Fruit fly (Drosophila melanogaster) whole organism, embryonic: ENCODE results near the gene Cpn.

Experiments
- Aef1 ChIP-seq: fragments of 200-800 bp; sonication (Bioruptor generic); IDR thresholded peaks from 3 replicates; pipeline ENCODE4 v1.3.6; 2022; ENCODE audit warnings: missing biosample characterization, missing genetic modification characterization
- Asciz ChIP-seq: fragments of 200-800 bp; sonication (Bioruptor generic); optimal IDR thresholded peaks from 2 replicates; lab custom pipeline; 2017; ENCODE audit warnings: missing biosample characterization, mild to moderate bottlenecking, missing genetic modification characterization, missing genetic modification reagents
- Bdp1 ChIP-seq: fragments of 200-800 bp; sonication (Bioruptor generic); optimal IDR thresholded peaks from 3 replicates; lab custom pipeline; 2016; ENCODE audit warnings: missing biosample characterization, missing genetic modification characterization
- Bgb ChIP-seq: fragments of 200-800 bp; sonication (Bioruptor generic); IDR thresholded peaks from 2 replicates; pipeline ENCODE4 v1.3.6; 2022; ENCODE audit warnings: missing biosample characterization, missing genetic modification characterization; ENCODE audit not compliant: partially characterized antibody
- Blimp-1 ChIP-seq: fragments of 200-800 bp; sonication (Bioruptor generic); optimal IDR thresholded peaks from 3 replicates; lab custom pipeline; 2018; ENCODE audit warnings: missing biosample characterization, missing genetic modification characterization, mild to moderate bottlenecking, moderate library complexity, missing genetic modification reagents
- CG10147 ChIP-seq: fragments of 200-800 bp; sonication (Bioruptor generic); optimal IDR thresholded peaks from 2 replicates; lab custom pipeline; 2019; ENCODE audit warnings: missing biosample characterization, mild to moderate bottlenecking, missing genetic modification characterization, moderate library complexity
- CG11504 ChIP-seq: fragments of 200-800 bp; sonication (Bioruptor generic); optimal IDR thresholded peaks from 3 replicates; lab custom pipeline; 2019; ENCODE audit warnings: missing biosample characterization, mild to moderate bottlenecking, missing genetic modification characterization, moderate library complexity
- CG12219 ChIP-seq: fragments of 200-800 bp; sonication (Bioruptor generic); optimal IDR thresholded peaks from 3 replicates; lab custom pipeline; 2018; ENCODE audit warnings: missing biosample characterization, mild to moderate bottlenecking, missing genetic modification characterization
- CG13123 ChIP-seq: fragments of 200-800 bp; sonication (Bioruptor generic); optimal IDR thresholded peaks from 2 replicates; lab custom pipeline; 2016; ENCODE audit warnings: missing biosample characterization, missing genetic modification characterization
- CG13424 ChIP-seq: fragments of 200-800 bp; sonication (Bioruptor generic); optimal IDR thresholded peaks from 2 replicates; lab custom pipeline; 2019; ENCODE audit warnings: missing biosample characterization, mild to moderate bottlenecking, missing genetic modification characterization, moderate library complexity
- CG14014 ChIP-seq: fragments of 200-800 bp; sonication (Bioruptor generic); IDR thresholded peaks from 2 replicates; pipeline ENCODE4 v1.3.6; 2022; ENCODE audit warnings: missing biosample characterization, missing genetic modification characterization
- CG14860 ChIP-seq: fragments of 200-800 bp; sonication (Bioruptor generic); IDR thresholded peaks from 3 replicates; pipeline ENCODE4 v1.3.6; 2022; ENCODE audit warnings: missing biosample characterization, missing genetic modification characterization; ENCODE audit not compliant: partially characterized antibody
- CG1832 ChIP-seq: fragments of 200-800 bp; sonication (Bioruptor generic); optimal IDR thresholded peaks from 2 replicates; lab custom pipeline; 2017; ENCODE audit warnings: missing biosample characterization, mild to moderate bottlenecking, missing genetic modification characterization, inconsistent platforms
- CG18619 ChIP-seq: fragments of 200-800 bp; sonication (Bioruptor generic); optimal IDR thresholded peaks from 3 replicates; lab custom pipeline; 2017; ENCODE audit warnings: missing biosample characterization, mild to moderate bottlenecking, missing genetic modification characterization
- CG30020 ChIP-seq: fragments of 200-800 bp; optimal IDR thresholded peaks from 2 replicates; lab custom pipeline; 2019; ENCODE audit warnings: missing biosample characterization, mild to moderate bottlenecking, missing genetic modification characterization, moderate library complexity
- CG32767 ChIP-seq: fragments of 200-800 bp; sonication (Bioruptor generic); IDR thresholded peaks from 2 replicates; pipeline ENCODE4 v1.3.6; 2022; ENCODE audit warnings: missing biosample characterization, missing genetic modification characterization
- CG3407 ChIP-seq: fragments of 200-800 bp; sonication (Bioruptor generic); optimal IDR thresholded peaks from 2 replicates; lab custom pipeline; 2018; ENCODE audit warnings: missing biosample characterization, mild to moderate bottlenecking, missing genetic modification characterization
- CG3847 ChIP-seq: fragments of 200-800 bp; sonication (Bioruptor generic); IDR thresholded peaks from 2 replicates; pipeline ENCODE4 v1.3.6; 2022; ENCODE audit warnings: missing biosample characterization, missing genetic modification characterization
- CG4360 ChIP-seq: fragments of 200-800 bp; sonication (Bioruptor generic); IDR thresholded peaks from 2 replicates; pipeline ENCODE4 v1.3.6; 2022; ENCODE audit warnings: missing biosample characterization, missing genetic modification characterization
- CG6765 ChIP-seq: fragments of 200-800 bp; sonication (Bioruptor generic); optimal IDR thresholded peaks from 3 replicates; lab custom pipeline; 2017; ENCODE audit warnings: missing biosample characterization, mild to moderate bottlenecking, missing genetic modification characterization
- CG7556 ChIP-seq: fragments of 200-800 bp; sonication (Bioruptor generic); optimal IDR thresholded peaks from 2 replicates; lab custom pipeline; 2017; ENCODE audit warnings: missing biosample characterization, mild to moderate bottlenecking, missing genetic modification characterization
- CG8478 ChIP-seq: fragments of >200 bp; optimal IDR thresholded peaks from 2 replicates; lab custom pipeline; 2018
- CG9437 ChIP-seq: fragments of 200-800 bp; sonication (Bioruptor generic); optimal IDR thresholded peaks from 2 replicates; lab custom pipeline; 2018; ENCODE audit warnings: missing biosample characterization, mild to moderate bottlenecking, missing genetic modification characterization
- CG9876 ChIP-seq: fragments of 200-800 bp; sonication (Bioruptor generic); optimal IDR thresholded peaks from 2 replicates; lab custom pipeline; 2016; ENCODE audit warnings: missing biosample characterization, missing genetic modification characterization
- Dek ChIP-seq: fragments of 200-800 bp; sonication (Bioruptor generic); optimal IDR thresholded peaks from 3 replicates; lab custom pipeline; 2019; ENCODE audit warnings: missing biosample characterization, mild to moderate bottlenecking, missing genetic modification characterization, moderate library complexity
- H15 ChIP-seq: fragments of 200-800 bp; sonication (Bioruptor generic); IDR thresholded peaks from 3 replicates; pipeline ENCODE4 v1.3.6; 2022; ENCODE audit warnings: missing biosample characterization, missing genetic modification characterization
- HLHmδ ChIP-seq: fragments of 200-800 bp; sonication (Bioruptor generic); optimal IDR thresholded peaks from 2 replicates; lab custom pipeline; 2018; ENCODE audit warnings: missing biosample characterization, mild to moderate bottlenecking, missing genetic modification characterization, moderate library complexity
- Six4 ChIP-seq: fragments of 200-800 bp; sonication (Bioruptor generic); optimal IDR thresholded peaks from 2 replicates; lab custom pipeline; 2016; ENCODE audit warnings: missing biosample characterization, missing genetic modification characterization
- amos ChIP-seq: fragments of 200-800 bp; sonication (Bioruptor generic); IDR thresholded peaks from 2 replicates; pipeline ENCODE4 v1.3.6; 2022; ENCODE audit warnings: missing biosample characterization, missing genetic modification characterization; ENCODE audit not compliant: partially characterized antibody
- aop ChIP-seq: fragments of 200-800 bp; sonication (Bioruptor generic); IDR thresholded peaks from 2 replicates; pipeline ENCODE4 v1.3.6; 2022; ENCODE audit warnings: missing biosample characterization, missing genetic modification characterization
- bowl ChIP-seq: fragments of 200-800 bp; sonication (Bioruptor generic); IDR thresholded peaks from 2 replicates; pipeline ENCODE4 v1.3.6; 2022; ENCODE audit warnings: missing biosample characterization, missing genetic modification characterization
- da ChIP-seq: fragments of 200-800 bp; sonication (Bioruptor generic); optimal IDR thresholded peaks from 2 replicates; lab custom pipeline; 2016; ENCODE audit warnings: missing biosample characterization, missing genetic modification characterization
- emc ChIP-seq: fragments of 200-800 bp; sonication (Bioruptor generic); optimal IDR thresholded peaks from 2 replicates; lab custom pipeline; 2016; ENCODE audit warnings: missing biosample characterization, missing genetic modification characterization
- ewg ChIP-seq: fragments of 200-800 bp; sonication (Bioruptor generic); optimal IDR thresholded peaks from 3 replicates; lab custom pipeline; 2017; ENCODE audit warnings: mild to moderate bottlenecking, missing biosample characterization, missing genetic modification reagents, missing genetic modification characterization
- fd96Cb ChIP-seq: fragments of 200-800 bp; sonication (Bioruptor generic); optimal IDR thresholded peaks from 2 replicates; lab custom pipeline; 2018; ENCODE audit warnings: missing biosample characterization, mild to moderate bottlenecking, missing genetic modification characterization, moderate library complexity
- grau ChIP-seq: fragments of 200-800 bp; optimal IDR thresholded peaks from 3 replicates; lab custom pipeline; 2019; ENCODE audit warnings: missing biosample characterization, mild to moderate bottlenecking, missing genetic modification characterization, moderate library complexity
- ken ChIP-seq: fragments of 200-800 bp; sonication (Bioruptor generic); IDR thresholded peaks from 3 replicates; pipeline ENCODE4 v1.3.6; 2022; ENCODE audit warnings: missing biosample characterization, missing genetic modification characterization
- lov ChIP-seq, 2 experiments: fragments of 200-800 bp in 1 of 2; fragments of >200 bp in 1 of 2; sonication (Bioruptor generic) in 1 of 2; IDR thresholded peaks in 1 of 2; optimal IDR thresholded peaks in 1 of 2; 2 replicates in 1 of 2; 3 replicates in 1 of 2; pipeline versions ENCODE4 v1.3.6 to Lab custom; 2017 to 2022; ENCODE audit warnings: missing biosample characterization in 1 of 2, missing genetic modification characterization in 1 of 2
- maf-S ChIP-seq: fragments of 200-800 bp; sonication (Bioruptor generic); optimal IDR thresholded peaks from 2 replicates; lab custom pipeline; 2016; ENCODE audit warnings: missing biosample characterization, missing genetic modification characterization
- mld ChIP-seq: fragments of 200-800 bp; sonication (Bioruptor generic); IDR thresholded peaks from 3 replicates; pipeline ENCODE4 v1.3.6; 2022; ENCODE audit warnings: missing biosample characterization, missing genetic modification characterization; ENCODE audit not compliant: partially characterized antibody
- nerfin-2 ChIP-seq: fragments of 200-800 bp; sonication (Bioruptor generic); IDR thresholded peaks from 2 replicates; pipeline ENCODE4 v1.3.6; 2022; ENCODE audit warnings: missing biosample characterization, missing genetic modification characterization; ENCODE audit not compliant: partially characterized antibody
- pum ChIP-seq: fragments of 200-800 bp; sonication (Bioruptor generic); optimal IDR thresholded peaks from 2 replicates; lab custom pipeline; 2016; ENCODE audit warnings: missing biosample characterization, missing genetic modification characterization
- rib ChIP-seq: fragments of 200-800 bp; sonication (Bioruptor generic); IDR thresholded peaks from 2 replicates; pipeline ENCODE4 v1.3.6; 2022; ENCODE audit warnings: missing biosample characterization, missing genetic modification characterization
- sens ChIP-seq: fragments of 200-800 bp; sonication (Bioruptor generic); peaks from one replicate; lab custom pipeline; 2016; ENCODE audit warnings: missing biosample characterization, missing genetic modification characterization
- seq ChIP-seq: fragments of 200-800 bp; sonication (Bioruptor generic); IDR thresholded peaks from 2 replicates; pipeline ENCODE4 v1.3.6; 2022; ENCODE audit warnings: missing biosample characterization, missing genetic modification characterization
- sim ChIP-seq: fragments of 200-800 bp; sonication (Bioruptor generic); IDR thresholded peaks from 2 replicates; pipeline ENCODE4 v1.3.6; 2022; ENCODE audit warnings: missing biosample characterization, missing genetic modification characterization
- slou ChIP-seq: fragments of 200-800 bp; sonication (Bioruptor generic); optimal IDR thresholded peaks from 3 replicates; lab custom pipeline; 2016; ENCODE audit warnings: missing biosample characterization, missing genetic modification characterization
- sna ChIP-seq: fragments of 200-800 bp; sonication (Bioruptor generic); IDR thresholded peaks from 2 replicates; pipeline ENCODE4 v1.3.6; 2022; ENCODE audit warnings: missing biosample characterization, missing genetic modification characterization; ENCODE audit not compliant: partially characterized antibody
- sr ChIP-seq: fragments of 200-800 bp; sonication (Bioruptor generic); IDR thresholded peaks from 3 replicates; pipeline ENCODE4 v1.3.6; 2022; ENCODE audit warnings: missing biosample characterization, missing genetic modification characterization
- ssp ChIP-seq: fragments of 200-800 bp; sonication (Bioruptor generic); IDR thresholded peaks from 2 replicates; pipeline ENCODE4 v1.3.6; 2022; ENCODE audit warnings: missing biosample characterization, missing genetic modification characterization

Cpn gene

dm6 chr3R:12121161-12121560 is 44.8 kb downstream of the Cpn start (continued):
- TF ChIP-seq aop (GFP tag; lab: Robert Waterston, UW), result peak; percentile 94
- TF ChIP-seq CG32767, result peak; percentile 61; the same call in 1 of the 2 replicates
- TF ChIP-seq mld (GFP tag; lab: Robert Waterston, UW), result no peak
- TF ChIP-seq CG8478 (lab: Kevin White, UChicago), result peak; percentile 60
- TF ChIP-seq CG11504 (tag; lab: Kevin White, UChicago), result peak; percentile 81
- peak; percentile 64 for TF ChIP-seq CG7556 (GFP tag; lab: Kevin White, UChicago)
- peak; percentile 86 for TF ChIP-seq HLHmδ (GFP tag; lab: Kevin White, UChicago)
- TF ChIP-seq sens (GFP tag; lab: Kevin White, UChicago), result peak; percentile 96
- peak; percentile 98 for TF ChIP-seq ken
- TF ChIP-seq Six4, result peak; percentile 70
- TF ChIP-seq emc (GFP tag; lab: Kevin White, UChicago), result peak; percentile 96
- peak; percentile 70 for TF ChIP-seq CG9437 (GFP tag; lab: Kevin White, UChicago)
- TF ChIP-seq fd96Cb (tag; lab: Kevin White, UChicago), result peak; percentile 75
- TF ChIP-seq seq (GFP tag; lab: Robert Waterston, UW), result peak; percentile 73
- TF ChIP-seq CG13424 (tag; lab: Kevin White, UChicago), result peak; percentile 65
- TF ChIP-seq Bdp1, result peak; percentile 81
- TF ChIP-seq bowl (GFP tag; lab: Robert Waterston, UW), result peak; percentile 76
- peak; percentile 96 for TF ChIP-seq CG9876 (GFP tag; lab: Kevin White, UChicago)
- peak; percentile 72 for TF ChIP-seq grau (tag; lab: Kevin White, UChicago)
- TF ChIP-seq CG14014, result peak; percentile 90
- peak; percentile 86 for TF ChIP-seq ewg (GFP tag; lab: Kevin White, UChicago)
- no peak for TF ChIP-seq sna
- TF ChIP-seq CG1832 (GFP tag; lab: Kevin White, UChicago), result no peak
- TF ChIP-seq CG3407 (GFP tag; lab: Kevin White, UChicago), result peak; percentile 88
- no peak for TF ChIP-seq CG14860 (GFP tag; lab: Robert Waterston, UW)
- TF ChIP-seq CG3847, result peak; percentile 94
- TF ChIP-seq CG12219 (GFP tag; lab: Kevin White, UChicago), result peak; percentile 61
- TF ChIP-seq slou (GFP tag; lab: Kevin White, UChicago), result peak; percentile 97
- peak; percentile 94 for TF ChIP-seq maf-S (GFP tag; lab: Kevin White, UChicago)
- TF ChIP-seq rib (GFP tag; lab: Robert Waterston, UW), result peak; percentile 83
- peak; percentile 50 for TF ChIP-seq CG10147
- peak; percentile 75 for TF ChIP-seq Bgb (GFP tag; lab: Robert Waterston, UW)
- TF ChIP-seq pum (GFP tag; lab: Kevin White, UChicago), result peak; percentile 90
- no peak for TF ChIP-seq CG30020 (tag; lab: Kevin White, UChicago)
- TF ChIP-seq lov (optimal IDR thresholded peaks at IDR 0.05; lab: Kevin White, UChicago), result no peak
- peak; percentile 96 for TF ChIP-seq lov (GFP tag; IDR thresholded peaks at IDR 0.05; lab: Robert Waterston, UW)
- peak; percentile 90 for TF ChIP-seq ssp (GFP tag; lab: Robert Waterston, UW)
- peak; percentile 77 for TF ChIP-seq CG13123 (GFP tag; lab: Kevin White, UChicago)
- TF ChIP-seq Blimp-1, result peak; percentile 70
- TF ChIP-seq CG6765 (GFP tag; lab: Kevin White, UChicago), result peak; percentile 84
- peak; percentile 96 for TF ChIP-seq Aef1
- TF ChIP-seq sr (GFP tag; lab: Robert Waterston, UW), result peak; percentile 96
- peak; percentile 66 for TF ChIP-seq sim (GFP tag; lab: Robert Waterston, UW)
- peak; percentile 91 for TF ChIP-seq CG18619 (GFP tag; lab: Kevin White, UChicago)
- TF ChIP-seq H15 (GFP tag; lab: Robert Waterston, UW), result peak; percentile 96
- peak; percentile 84 for TF ChIP-seq da
- TF ChIP-seq CG4360, result 0 out of 2 replicates have a peak, but pooled peaks have one; percentile 13
- peak; percentile 53 for TF ChIP-seq amos (GFP tag; lab: Robert Waterston, UW)
- no peak for TF ChIP-seq nerfin-2 (GFP tag; lab: Robert Waterston, UW)
- TF ChIP-seq Dek (tag; lab: Kevin White, UChicago), result peak; percentile 82
- TF ChIP-seq Asciz, result peak; percentile 73
